Worm (Caenorhabditis elegans): ENCODE data around the gene F38B7.3.

The F38B7.3 gene

ce11 chrV:11527531-11527930 is 21.4 kb upstream of the F38B7.3 start, which contains the start of gene ccch-1:
Gene ccch-1 (plus strand): TSS chrV:11527831.
- TF ChIP-seq saeg-2 (GFP tag; IDR thresholded peaks at IDR 0.05) (no peak), Y5F2A.4 (GFP tag; optimal IDR thresholded peaks at IDR 0.05) (no peak), mep-1 (tag; optimal IDR thresholded peaks at IDR 0.05) (no peak), nhr-11 (tag; optimal IDR thresholded peaks at IDR 0.05) (no peak), arid-1 (GFP tag; conservative IDR thresholded peaks at IDR 0.05) (no peak), lin-38 (GFP tag; IDR thresholded peaks at IDR 0.05) (no peak), ztf-7 (tag; optimal IDR thresholded peaks at IDR 0.05) (no peak), pha-4 (GFP tag; IDR thresholded peaks at IDR 0.05) (no peak), pha-4 (tag; optimal IDR thresholded peaks at IDR 0.05) (no peak), attf-4 (tag; optimal IDR thresholded peaks at IDR 0.05) (no peak), F49E8.2 (tag; optimal IDR thresholded peaks at IDR 0.05; ENCODE audit: borderline replicate concordance) (no peak), nhr-237 (tag; optimal IDR thresholded peaks at IDR 0.05) (no peak), nhr-25 (tag; optimal IDR thresholded peaks at IDR 0.05; ENCODE audit: borderline replicate concordance, insufficient read depth) (no peak), dpl-1 (GFP tag; optimal IDR thresholded peaks at IDR 0.05) (no peak), F44E2.7 (GFP tag; IDR thresholded peaks at IDR 0.05) (no peak), nhr-28 (tag; optimal IDR thresholded peaks at IDR 0.05) (no peak), daf-12 (tag; optimal IDR thresholded peaks at IDR 0.05) (no peak), unc-62 (GFP tag; optimal IDR thresholded peaks at IDR 0.05 in 1 of 2) (no peak), unc-62 (tag; optimal IDR thresholded peaks at IDR 0.05) (no peak), daf-8 (GFP tag; IDR thresholded peaks at IDR 0.05) (no peak), snpc-4 (tag; optimal IDR thresholded peaks at IDR 0.05) (no peak)

ce11 chrV:11528633-11529327 is 20.1 kb upstream of the F38B7.3 start:
- TF ChIP-seq ceh-20 (GFP tag; IDR thresholded peaks at IDR 0.05) (no peak), mes-2 (tag; optimal IDR thresholded peaks at IDR 0.05; ENCODE audit: poor library complexity, severe bottlenecking) (no peak), ctbp-1 (GFP tag; IDR thresholded peaks at IDR 0.05) (no peak), pqm-1 (tag; optimal IDR thresholded peaks at IDR 0.05) (no peak), F44E2.7 (GFP tag; IDR thresholded peaks at IDR 0.05) (no peak), F49E8.2 (tag; optimal IDR thresholded peaks at IDR 0.05; ENCODE audit: borderline replicate concordance) (no peak), R02D3.7 (tag; optimal IDR thresholded peaks at IDR 0.05) (no peak), hlh-30 (tag; optimal IDR thresholded peaks at IDR 0.05; ENCODE audit: insufficient read depth) (peak; percentile 50), unc-62 (GFP tag; optimal IDR thresholded peaks at IDR 0.05 in 1 of 2) (peak in 1 of 2 experiments; percentile 91), unc-62 (tag; optimal IDR thresholded peaks at IDR 0.05) (no peak), unc-130 (GFP tag; optimal IDR thresholded peaks at IDR 0.05) (no peak), T20F7.1 (GFP tag; optimal IDR thresholded peaks at IDR 0.05) (no peak), Y5F2A.4 (GFP tag; optimal IDR thresholded peaks at IDR 0.05) (no peak), T26A8.4 (GFP tag; IDR thresholded peaks at IDR 0.05) (no peak)

DNA sequence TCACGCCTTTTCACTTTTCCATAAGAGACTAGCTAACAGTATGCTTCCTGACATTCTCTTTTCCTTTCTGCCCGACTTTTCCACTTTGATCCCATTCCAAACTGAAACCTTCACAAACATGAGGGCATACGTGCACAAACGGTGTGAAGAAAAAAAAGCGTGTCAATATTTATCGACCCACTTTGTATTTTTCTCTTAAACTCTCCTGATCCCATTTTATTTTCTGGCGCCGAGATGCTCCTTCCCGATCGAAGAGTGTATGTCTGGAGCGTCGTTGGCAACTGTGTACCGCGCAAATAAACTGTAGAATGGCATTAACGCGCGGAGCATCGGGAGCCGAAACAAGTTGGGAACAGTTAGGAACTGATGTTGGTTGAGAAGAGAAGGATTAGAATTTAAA is 19.4 kb upstream of the F38B7.3 start:
- TF ChIP-seq pha-4 (GFP tag; IDR thresholded peaks at IDR 0.05) (no peak), pha-4 (tag; optimal IDR thresholded peaks at IDR 0.05) (peak; percentile 71), egl-43 (GFP tag; IDR thresholded peaks at IDR 0.05) (no peak), aha-1 (tag) (peak; percentile 64)

ce11 chrV:11531100-11531499 is 17.8 kb upstream of the F38B7.3 start:
- TF ChIP-seq nhr-25 (tag; optimal IDR thresholded peaks at IDR 0.05; ENCODE audit: borderline replicate concordance, insufficient read depth) = peak; percentile 87
- TF ChIP-seq T26A8.4 (GFP tag; IDR thresholded peaks at IDR 0.05) = no peak
- TF ChIP-seq mdt-29 (GFP tag; IDR thresholded peaks at IDR 0.05) = no peak
- peak; percentile 50 for TF ChIP-seq mep-1 (tag; optimal IDR thresholded peaks at IDR 0.05)
- TF ChIP-seq unc-130 (GFP tag; optimal IDR thresholded peaks at IDR 0.05) = no peak
- no peak for TF ChIP-seq lin-13 (GFP tag; optimal IDR thresholded peaks at IDR 0.05)
- TF ChIP-seq lin-39 (tag; optimal IDR thresholded peaks at IDR 0.05) = no peak
- TF ChIP-seq set-16 (GFP tag; IDR thresholded peaks at IDR 0.05) = no peak
- TF ChIP-seq hmg-1.1 (GFP tag; IDR thresholded peaks at IDR 0.05) = no peak
- no peak for TF ChIP-seq jun-1 (tag; optimal IDR thresholded peaks at IDR 0.05)
- TF ChIP-seq lin-15B (tag; optimal IDR thresholded peaks at IDR 0.05) = no peak
- TF ChIP-seq zag-1 (tag; optimal IDR thresholded peaks at IDR 0.05) = no peak
- no peak for TF ChIP-seq arid-1 (GFP tag; conservative IDR thresholded peaks at IDR 0.05)
- peak; percentile 31 for TF ChIP-seq dmd-6 (GFP tag; IDR thresholded peaks at IDR 0.05)
- no peak for TF ChIP-seq ama-1 (optimal IDR thresholded peaks at IDR 0.05)
- no peak for TF ChIP-seq spr-1 (tag; optimal IDR thresholded peaks at IDR 0.05)
- TF ChIP-seq T20F7.1 (GFP tag; optimal IDR thresholded peaks at IDR 0.05) = no peak
- no peak for TF ChIP-seq daf-12 (tag; optimal IDR thresholded peaks at IDR 0.05)
- TF ChIP-seq ctbp-1 (GFP tag; IDR thresholded peaks at IDR 0.05) = no peak
- TF ChIP-seq tra-1 (GFP tag; IDR thresholded peaks at IDR 0.05) = no peak
- no peak for TF ChIP-seq zfp-2 (tag; optimal IDR thresholded peaks at IDR 0.05)
- no peak for TF ChIP-seq nhr-42 (GFP tag; IDR thresholded peaks at IDR 0.05)

All from whole organism, L4 larva.